Fruit fly (Drosophila melanogaster) whole organism, embryonic: ENCODE results near the gene Zyx.

Source experiments
- B-H2 ChIP-seq: fragments of 200-800 bp; sonication (Bioruptor generic); optimal IDR thresholded peaks from 2 replicates; lab custom pipeline; 2018; ENCODE audit warnings: missing biosample characterization, mild to moderate bottlenecking, missing genetic modification characterization
- CG10565 ChIP-seq: fragments of 200-800 bp; sonication (Bioruptor generic); optimal IDR thresholded peaks from 3 replicates; lab custom pipeline; 2016; ENCODE audit warnings: missing biosample characterization, mild to moderate bottlenecking, missing genetic modification characterization
- CG12659 ChIP-seq: fragments of 200-800 bp; sonication (Bioruptor generic); optimal IDR thresholded peaks from 3 replicates; lab custom pipeline; 2017; ENCODE audit warnings: mild to moderate bottlenecking, missing biosample characterization, missing genetic modification reagents, missing genetic modification characterization
- CG12942 ChIP-seq: fragments of 200-800 bp; sonication (Bioruptor generic); optimal IDR thresholded peaks from 3 replicates; lab custom pipeline; 2016; ENCODE audit warnings: missing biosample characterization, missing genetic modification characterization
- CG1602 ChIP-seq: fragments of 200-800 bp; sonication (Bioruptor generic); optimal IDR thresholded peaks from 3 replicates; lab custom pipeline; 2016; ENCODE audit warnings: missing biosample characterization, missing genetic modification characterization
- CG17186 ChIP-seq: fragments of 200-800 bp; sonication (Bioruptor generic); optimal IDR thresholded peaks from 3 replicates; lab custom pipeline; 2017; ENCODE audit warnings: missing biosample characterization, missing genetic modification reagents, missing genetic modification characterization
- CG17359 ChIP-seq: fragments of 200-800 bp; sonication (Bioruptor generic); optimal IDR thresholded peaks from 3 replicates; lab custom pipeline; 2018; ENCODE audit warnings: missing biosample characterization, mild to moderate bottlenecking, missing genetic modification characterization, moderate library complexity
- CG17912 ChIP-seq: fragments of 200-800 bp; sonication (Bioruptor generic); optimal IDR thresholded peaks from 2 replicates; lab custom pipeline; 2018; ENCODE audit warnings: missing biosample characterization, mild to moderate bottlenecking, missing genetic modification characterization
- CG2116 ChIP-seq: fragments of 200-800 bp; sonication (Bioruptor generic); optimal IDR thresholded peaks from 3 replicates; lab custom pipeline; 2018; ENCODE audit warnings: missing biosample characterization, mild to moderate bottlenecking, missing genetic modification characterization
- CG2199 ChIP-seq: fragments of 200-800 bp; sonication (Bioruptor generic); IDR thresholded peaks from 3 replicates; pipeline ENCODE4 v1.3.6; 2022; ENCODE audit warnings: missing biosample characterization, missing genetic modification characterization
- CG33213 ChIP-seq: fragments of 200-800 bp; sonication (Bioruptor generic); optimal IDR thresholded peaks from 3 replicates; lab custom pipeline; 2016; ENCODE audit warnings: missing biosample characterization, missing genetic modification characterization
- CG3838 ChIP-seq: fragments of 200-800 bp; sonication (Bioruptor generic); optimal IDR thresholded peaks from 3 replicates; lab custom pipeline; 2016; ENCODE audit warnings: missing biosample characterization, missing genetic modification characterization
- CG4617 ChIP-seq: fragments of 200-800 bp; sonication (Bioruptor generic); optimal IDR thresholded peaks from 3 replicates; lab custom pipeline; 2016; ENCODE audit warnings: missing biosample characterization, missing genetic modification characterization, borderline replicate concordance
- CG5180 ChIP-seq: fragments of 200-800 bp; sonication (Bioruptor generic); optimal IDR thresholded peaks from 3 replicates; lab custom pipeline; 2017; ENCODE audit warnings: missing biosample characterization, missing genetic modification characterization, mild to moderate bottlenecking, moderate library complexity, missing genetic modification reagents
- CG5245 ChIP-seq: fragments of 200-800 bp; sonication (Bioruptor generic); optimal IDR thresholded peaks from 3 replicates; lab custom pipeline; 2016; ENCODE audit warnings: missing biosample characterization, missing genetic modification characterization
- CG6654 ChIP-seq: fragments of 200-800 bp; sonication (Bioruptor generic); optimal IDR thresholded peaks from 2 replicates; lab custom pipeline; 2017; ENCODE audit warnings: missing biosample characterization, mild to moderate bottlenecking, missing genetic modification characterization
- CG8089 ChIP-seq: fragments of 200-800 bp; sonication (Bioruptor generic); optimal IDR thresholded peaks from 3 replicates; lab custom pipeline; 2016; ENCODE audit warnings: missing biosample characterization, missing genetic modification characterization
- CG8290 ChIP-seq, 3 experiments: fragments of 200-800 bp; sonication (Bioruptor generic); optimal IDR thresholded peaks; 2 replicates each; lab custom pipeline; 2016 to 2019; ENCODE audit warnings: missing biosample characterization in 3 of 3, missing genetic modification characterization in 3 of 3, mild to moderate bottlenecking in 2 of 3, moderate library complexity in 1 of 3
- CG8924 ChIP-seq: fragments of 200-800 bp; optimal IDR thresholded peaks from 3 replicates; lab custom pipeline; 2019; ENCODE audit warnings: missing biosample characterization, mild to moderate bottlenecking, missing genetic modification characterization, moderate library complexity
- CG9932 ChIP-seq: fragments of 200-800 bp; sonication (Bioruptor generic); IDR thresholded peaks from 2 replicates; pipeline ENCODE4 v1.3.6; 2022; ENCODE audit warnings: missing biosample characterization, missing genetic modification characterization
- Dad ChIP-seq: fragments of 200-800 bp; sonication (Bioruptor generic); optimal IDR thresholded peaks from 3 replicates; lab custom pipeline; 2016; ENCODE audit warnings: missing biosample characterization, missing genetic modification characterization
- Drgx ChIP-seq: fragments of 200-800 bp; sonication (Bioruptor generic); IDR thresholded peaks from 2 replicates; pipeline ENCODE4 v1.3.6; 2022; ENCODE audit warnings: missing biosample characterization, missing genetic modification characterization
- Elba2 ChIP-seq: fragments of 200-800 bp; sonication (Bioruptor generic); optimal IDR thresholded peaks from 3 replicates; lab custom pipeline; 2016; ENCODE audit warnings: missing biosample characterization, missing genetic modification characterization
- Ets65A ChIP-seq: fragments of 200-800 bp; sonication (Bioruptor generic); peaks from one replicate; lab custom pipeline; 2016; ENCODE audit warnings: missing biosample characterization, missing genetic modification characterization
- Ets97D ChIP-seq: fragments of 200-800 bp; sonication (Bioruptor generic); optimal IDR thresholded peaks from 3 replicates; lab custom pipeline; 2016; ENCODE audit warnings: missing biosample characterization, missing genetic modification characterization
- Fer3 ChIP-seq: fragments of 200-800 bp; sonication (Bioruptor generic); optimal IDR thresholded peaks from 2 replicates; lab custom pipeline; 2018; ENCODE audit warnings: missing biosample characterization, mild to moderate bottlenecking, missing genetic modification characterization, moderate library complexity
- H15 ChIP-seq: fragments of 200-800 bp; sonication (Bioruptor generic); IDR thresholded peaks from 3 replicates; pipeline ENCODE4 v1.3.6; 2022; ENCODE audit warnings: missing biosample characterization, missing genetic modification characterization
- Kr ChIP-seq: fragments of 200-800 bp; sonication (Bioruptor generic); optimal IDR thresholded peaks from 2 replicates; lab custom pipeline; 2017; ENCODE audit warnings: missing biosample characterization, mild to moderate bottlenecking, missing genetic modification characterization
- MESR4 ChIP-seq: fragments of 200-800 bp; sonication (Bioruptor generic); optimal IDR thresholded peaks from 2 replicates; lab custom pipeline; 2018; ENCODE audit warnings: missing biosample characterization, mild to moderate bottlenecking, missing genetic modification characterization, moderate library complexity
- Nf-YC ChIP-seq: fragments of 200-800 bp; optimal IDR thresholded peaks from 3 replicates; lab custom pipeline; 2019; ENCODE audit warnings: missing biosample characterization, mild to moderate bottlenecking, missing genetic modification characterization, moderate library complexity
- Poxn ChIP-seq: fragments of 200-800 bp; sonication (Bioruptor generic); IDR thresholded peaks from 2 replicates; pipeline ENCODE4 v1.3.6; 2022; ENCODE audit warnings: missing biosample characterization, missing genetic modification characterization
- Side ChIP-seq: fragments of 200-800 bp; sonication (Bioruptor generic); optimal IDR thresholded peaks from 2 replicates; lab custom pipeline; 2016; ENCODE audit warnings: missing biosample characterization, missing genetic modification characterization
- ac ChIP-seq: fragments of 200-800 bp; sonication (Bioruptor generic); optimal IDR thresholded peaks from 3 replicates; lab custom pipeline; 2017; ENCODE audit warnings: missing biosample characterization, mild to moderate bottlenecking, missing genetic modification characterization
- az2 ChIP-seq: fragments of 200-800 bp; sonication (Bioruptor generic); optimal IDR thresholded peaks from 3 replicates; lab custom pipeline; 2016; ENCODE audit warnings: missing biosample characterization, missing genetic modification characterization
- bsh ChIP-seq, 2 experiments: fragments of 200-800 bp; sonication (Bioruptor generic); optimal IDR thresholded peaks; 2 replicates each; lab custom pipeline; 2017 to 2018; ENCODE audit warnings: mild to moderate bottlenecking in 2 of 2, missing biosample characterization in 2 of 2, missing genetic modification characterization in 2 of 2, moderate library complexity in 1 of 2
- btn ChIP-seq: fragments of 200-800 bp; sonication (Bioruptor generic); optimal IDR thresholded peaks from 2 replicates; lab custom pipeline; 2016; ENCODE audit warnings: missing biosample characterization, missing genetic modification characterization
- dm ChIP-seq: fragments of 200-800 bp; sonication (Bioruptor generic); optimal IDR thresholded peaks from 3 replicates; lab custom pipeline; 2016; ENCODE audit warnings: missing biosample characterization, missing genetic modification characterization
- fd64A ChIP-seq: fragments of 200-800 bp; sonication (Bioruptor generic); optimal IDR thresholded peaks from 3 replicates; lab custom pipeline; 2018; ENCODE audit warnings: missing biosample characterization, mild to moderate bottlenecking, missing genetic modification characterization
- gem ChIP-seq: fragments of 200-800 bp; sonication (Bioruptor generic); optimal IDR thresholded peaks from 2 replicates; lab custom pipeline; 2019; ENCODE audit warnings: missing biosample characterization, mild to moderate bottlenecking, missing genetic modification characterization, moderate library complexity
- hbn ChIP-seq: fragments of 200-800 bp; sonication (Bioruptor generic); IDR thresholded peaks from 2 replicates; pipeline ENCODE4 v1.3.6; 2022; ENCODE audit warnings: missing biosample characterization, missing genetic modification characterization; ENCODE audit not compliant: partially characterized antibody
- kni ChIP-seq: fragments of 200-800 bp; sonication (Bioruptor generic); optimal IDR thresholded peaks from 3 replicates; lab custom pipeline; 2017; ENCODE audit warnings: mild to moderate bottlenecking, missing biosample characterization, missing genetic modification reagents, missing genetic modification characterization
- nerfin-2 ChIP-seq: fragments of 200-800 bp; sonication (Bioruptor generic); IDR thresholded peaks from 2 replicates; pipeline ENCODE4 v1.3.6; 2022; ENCODE audit warnings: missing biosample characterization, missing genetic modification characterization; ENCODE audit not compliant: partially characterized antibody
- phol ChIP-seq: fragments of 200-800 bp; sonication (Bioruptor generic); optimal IDR thresholded peaks from 3 replicates; lab custom pipeline; 2018; ENCODE audit warnings: missing biosample characterization, mild to moderate bottlenecking, missing genetic modification characterization, moderate library complexity
- pnt ChIP-seq: fragments of 200-800 bp; sonication (Bioruptor generic); optimal IDR thresholded peaks from 3 replicates; lab custom pipeline; 2016; ENCODE audit warnings: missing biosample characterization, missing genetic modification characterization
- row ChIP-seq: fragments of 200-800 bp; sonication (Bioruptor generic); IDR thresholded peaks from 3 replicates; pipeline ENCODE4 v1.3.6; 2022; ENCODE audit warnings: missing biosample characterization, missing genetic modification characterization
- sd ChIP-seq: fragments of 200-800 bp; sonication (Bioruptor generic); optimal IDR thresholded peaks from 3 replicates; lab custom pipeline; 2018; ENCODE audit warnings: missing biosample characterization, mild to moderate bottlenecking, missing genetic modification characterization, moderate library complexity
- sens ChIP-seq: fragments of 200-800 bp; sonication (Bioruptor generic); peaks from one replicate; lab custom pipeline; 2016; ENCODE audit warnings: missing biosample characterization, missing genetic modification characterization
- sna ChIP-seq: fragments of 200-800 bp; sonication (Bioruptor generic); IDR thresholded peaks from 2 replicates; pipeline ENCODE4 v1.3.6; 2022; ENCODE audit warnings: missing biosample characterization, missing genetic modification characterization; ENCODE audit not compliant: partially characterized antibody
- tup ChIP-seq: fragments of 200-800 bp; sonication (Bioruptor generic); optimal IDR thresholded peaks from 2 replicates; lab custom pipeline; 2016; ENCODE audit warnings: missing biosample characterization, mild to moderate bottlenecking, missing genetic modification characterization, moderate library complexity
- vfl ChIP-seq: fragments of 200-800 bp; sonication (Bioruptor generic); optimal IDR thresholded peaks from 2 replicates; lab custom pipeline; 2016; ENCODE audit warnings: missing biosample characterization, missing genetic modification characterization

Gene Zyx

dm6 chr4:1030692-1031110 is 34.1 kb downstream of the Zyx start (continued):
- no peak for TF ChIP-seq CG10565 (GFP tag; lab: Kevin White, UChicago)
- no peak for TF ChIP-seq kni (GFP tag; lab: Kevin White, UChicago)
- no peak for TF ChIP-seq Poxn
- peak; percentile 46 for TF ChIP-seq gem (tag; lab: Kevin White, UChicago)
- TF ChIP-seq Elba2 (GFP tag; lab: Kevin White, UChicago) = no peak
- TF ChIP-seq CG5180 (GFP tag; lab: Kevin White, UChicago) = no peak
- TF ChIP-seq CG1602 (GFP tag; lab: Kevin White, UChicago) = peak; percentile 11
- peak; percentile 6 for TF ChIP-seq Ets97D (GFP tag; lab: Kevin White, UChicago)
- peak; percentile 11 for TF ChIP-seq CG8089 (GFP tag; lab: Kevin White, UChicago)
- TF ChIP-seq fd64A (GFP tag; lab: Kevin White, UChicago) = no peak
- TF ChIP-seq MESR4 (GFP tag; lab: Kevin White, UChicago) = peak; percentile 95
- TF ChIP-seq pnt (GFP tag; lab: Kevin White, UChicago) = peak; percentile 52
- TF ChIP-seq CG8924 (tag; lab: Kevin White, UChicago) = peak; percentile 4
- TF ChIP-seq vfl (GFP tag; lab: Kevin White, UChicago) = no peak
- no peak for TF ChIP-seq btn (GFP tag; lab: Kevin White, UChicago)
- peak in 1 of 2 experiments; percentile 31 for TF ChIP-seq bsh (GFP tag; optimal IDR thresholded peaks at IDR 0.05; lab: Kevin White, UChicago)
- TF ChIP-seq ac = no peak
- no peak for TF ChIP-seq H15 (GFP tag; lab: Robert Waterston, UW)
- no peak for TF ChIP-seq CG6654 (GFP tag; lab: Kevin White, UChicago)
- TF ChIP-seq Kr (GFP tag; lab: Kevin White, UChicago) = no peak
- TF ChIP-seq CG4617 (GFP tag; lab: Kevin White, UChicago) = peak; percentile 28
- TF ChIP-seq CG12659 (GFP tag; lab: Kevin White, UChicago) = peak; percentile 34
- no peak for TF ChIP-seq Side (GFP tag; lab: Kevin White, UChicago)
- no peak for TF ChIP-seq Dad (GFP tag; lab: Kevin White, UChicago)
- peak; percentile 49 for TF ChIP-seq B-H2
- no peak for TF ChIP-seq CG8290 (GFP tag; optimal IDR thresholded peaks at IDR 0.05; lab: Kevin White, UChicago)
- peak; percentile 32 to 58 for TF ChIP-seq CG8290 (tag; optimal IDR thresholded peaks at IDR 0.05; lab: Kevin White, UChicago)
- TF ChIP-seq hbn (GFP tag; lab: Robert Waterston, UW) = peak; percentile 39; the same call in 1 of the 2 replicates
- peak; percentile 67 for TF ChIP-seq nerfin-2 (GFP tag; lab: Robert Waterston, UW)
- TF ChIP-seq Ets65A = peak; percentile 93
- TF ChIP-seq Fer3 (tag; lab: Kevin White, UChicago) = no peak
- TF ChIP-seq CG3838 (GFP tag; lab: Kevin White, UChicago) = no peak
- no peak for TF ChIP-seq sd (tag; lab: Kevin White, UChicago)
- TF ChIP-seq CG17912 = peak; percentile 58
- TF ChIP-seq CG9932 (GFP tag; lab: Robert Waterston, UW) = no peak
- no peak for TF ChIP-seq CG2199 (GFP tag; lab: Robert Waterston, UW)
- TF ChIP-seq Drgx (GFP tag; lab: Robert Waterston, UW) = no peak
- peak; percentile 52; the same call in 1 of the 2 replicates for TF ChIP-seq sna (GFP tag; lab: Robert Waterston, UW)
- TF ChIP-seq CG12942 (GFP tag; lab: Kevin White, UChicago) = no peak
- TF ChIP-seq CG5245 (GFP tag; lab: Kevin White, UChicago) = no peak
- TF ChIP-seq CG2116 (GFP tag; lab: Kevin White, UChicago) = peak; percentile 21
- TF ChIP-seq CG17186 (GFP tag; lab: Kevin White, UChicago) = no peak
- peak; percentile 87 for TF ChIP-seq dm (GFP tag; lab: Kevin White, UChicago)
- peak; percentile 76 for TF ChIP-seq row (GFP tag; lab: Robert Waterston, UW)
- peak; percentile 54 for TF ChIP-seq phol (tag; lab: Kevin White, UChicago)
- peak; percentile 5 for TF ChIP-seq CG17359
- TF ChIP-seq tup = no peak
- TF ChIP-seq sens (GFP tag; lab: Kevin White, UChicago) = peak; percentile 59
- peak; percentile 9 for TF ChIP-seq Nf-YC (tag; lab: Kevin White, UChicago)
- no peak for TF ChIP-seq CG33213 (GFP tag; lab: Kevin White, UChicago)
- no peak for TF ChIP-seq az2 (GFP tag; lab: Kevin White, UChicago)
